Worm (Caenorhabditis elegans): Measurements from ENCODE around the gene F54H12.8.

ce11 chrIII:7978289-7978688, 9.3 kb upstream of the F54H12.8 start:
- no peak for TF ChIP-seq ceh-13 (GFP tag; optimal IDR thresholded peaks at IDR 0.05)
- no peak for TF ChIP-seq hmbx-1 (tag; optimal IDR thresholded peaks at IDR 0.05)
- no peak for TF ChIP-seq sea-1 (GFP tag; conservative IDR thresholded peaks at IDR 0.05)
- no peak for TF ChIP-seq ama-1 (optimal IDR thresholded peaks at IDR 0.05)
- no peak for TF ChIP-seq F13C5.2 (tag; optimal IDR thresholded peaks at IDR 0.05)
- no peak for TF ChIP-seq hmg-4 (GFP tag; optimal IDR thresholded peaks at IDR 0.05)
- TF ChIP-seq ceh-36 (tag; optimal IDR thresholded peaks at IDR 0.05), result no peak
- TF ChIP-seq aly-1 (tag; optimal IDR thresholded peaks at IDR 0.05), result no peak

Measured in whole organism, early embryonic.